Worm (Caenorhabditis elegans): ENCODE data around the gene srh-71.

DNA sequence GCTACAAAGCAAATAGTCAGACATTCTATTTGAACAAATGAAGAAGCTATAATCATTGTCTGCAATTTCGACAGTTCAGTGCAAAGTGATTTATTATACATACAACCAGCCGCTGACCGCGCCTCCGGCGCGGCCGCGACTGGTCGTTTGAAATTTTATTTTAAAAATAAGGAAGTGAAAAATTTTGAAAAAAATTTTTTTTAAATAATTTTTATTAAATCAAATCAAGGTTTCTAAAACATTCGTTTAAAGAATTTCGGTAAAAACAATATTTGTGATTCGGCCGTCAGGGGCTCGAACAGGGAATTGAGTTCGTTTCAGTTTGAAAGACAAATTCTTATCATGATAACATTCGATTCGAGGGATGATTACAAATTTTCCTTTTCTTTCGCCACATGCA is 48.9 kb downstream of the srh-71 start, which contains the start of gene Y27F2A.10:
- TF ChIP-seq him-1 (tag; optimal IDR thresholded peaks at IDR 0.05): no peak
- TF ChIP-seq dao-5 (tag; optimal IDR thresholded peaks at IDR 0.05): no peak
